Worm (Caenorhabditis elegans): ENCODE measurements around the gene seu-1.

ce11 chrIV:6373721-6374120 lies 44.3 kb downstream of the seu-1 start:
- no peak for TF ChIP-seq nhr-232 (tag; optimal IDR thresholded peaks at IDR 0.05)
- no peak for TF ChIP-seq nfya-1 (tag; optimal IDR thresholded peaks at IDR 0.05)
- TF ChIP-seq fkh-10 (GFP tag; optimal IDR thresholded peaks at IDR 0.05): no peak
- no peak for TF ChIP-seq fkh-6 (tag; optimal IDR thresholded peaks at IDR 0.05)
